Fruit fly (Drosophila melanogaster) S2 (cell line): Measurements from ENCODE around the gene schuy.
A peak's percentile ranks its signal among the peaks of the same experiment; 100 is the strongest.

Experiments used
- CG8478 ChIP-seq: fragments of >200 bp; optimal IDR thresholded peaks from 2 replicates; lab custom pipeline; 2018
- CTCF ChIP-seq, 2 experiments: fragments of >200 bp; optimal IDR thresholded peaks; 2 replicates each; lab custom pipeline; 2018

The schuy gene

DNA sequence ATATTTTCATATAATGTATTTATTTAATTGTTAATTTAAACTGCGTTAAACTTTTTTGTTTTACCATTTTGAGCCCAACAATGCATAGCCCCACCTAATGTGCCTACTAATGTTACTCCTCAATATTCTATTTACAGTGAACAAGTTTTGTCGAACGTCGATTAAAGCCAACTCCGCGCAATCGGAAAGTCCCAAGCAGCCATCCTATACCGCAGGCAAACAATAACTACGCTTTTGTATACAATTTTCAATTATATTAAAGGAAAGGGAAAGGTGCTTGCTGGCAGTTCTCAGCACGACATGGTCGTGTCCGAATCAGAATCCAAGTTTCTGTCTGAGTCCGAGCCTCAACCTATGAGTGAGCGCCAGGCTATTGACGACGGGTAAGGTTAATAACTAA, 4.5 kb upstream of the schuy start, which contains the start of gene CG17732:
CG17732 (plus strand) TSS at position 301 of the 400 bp plus-strand sequence.
- TF ChIP-seq CTCF (optimal IDR thresholded peaks at IDR 0.05; lab: Kevin White, UChicago) (no peak), CG8478 (no peak)

DNA sequence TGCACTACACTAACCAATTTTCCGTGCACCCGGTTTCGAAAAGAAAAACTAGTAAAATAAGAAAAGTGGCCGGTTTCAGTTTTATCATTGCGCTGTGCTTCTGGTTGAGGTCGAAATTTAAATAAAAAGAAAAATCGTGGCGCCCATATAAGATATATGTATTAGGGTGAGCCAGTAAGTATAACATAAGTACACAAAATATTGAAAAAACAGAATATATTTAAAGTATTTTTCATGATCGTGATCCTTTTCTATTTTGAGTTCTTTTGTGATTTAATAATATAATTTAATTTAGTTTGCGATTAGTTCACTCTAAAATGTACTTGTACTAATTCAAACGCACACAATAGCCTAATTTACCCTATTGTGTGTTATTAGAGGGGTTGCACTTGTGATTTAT, 3.0 kb downstream of the schuy start, which contains the start of gene Csas:
Csas (minus strand) TSS at position 101 of the 400 bp plus-strand sequence.
- TF ChIP-seq CTCF (optimal IDR thresholded peaks at IDR 0.05; lab: Kevin White, UChicago) (no peak), CG8478 (no peak)

DNA sequence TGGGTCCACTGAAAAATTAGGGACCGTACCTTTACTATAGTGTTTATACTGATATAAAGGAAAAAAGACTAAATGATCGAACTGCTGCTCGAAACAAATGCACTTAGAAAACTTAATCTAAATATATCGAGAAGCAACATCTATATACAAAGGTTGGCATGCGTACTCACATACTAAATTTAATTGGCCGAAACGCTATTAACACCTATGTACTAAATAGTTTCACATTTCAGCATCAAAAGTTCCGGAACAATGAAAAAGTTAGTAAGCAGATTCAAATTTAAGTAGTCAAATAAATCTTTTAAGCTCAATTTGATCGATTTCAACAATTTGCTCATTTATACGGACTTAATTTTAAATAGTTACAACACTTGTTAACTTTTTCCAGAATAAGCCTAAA, 5.2 kb downstream of the schuy start, which contains the start of gene fln:
fln (minus strand) TSS at position 101 of the 400 bp plus-strand sequence.
- TF ChIP-seq CTCF (optimal IDR thresholded peaks at IDR 0.05; lab: Kevin White, UChicago) (no peak), CG8478 (no peak)

DNA sequence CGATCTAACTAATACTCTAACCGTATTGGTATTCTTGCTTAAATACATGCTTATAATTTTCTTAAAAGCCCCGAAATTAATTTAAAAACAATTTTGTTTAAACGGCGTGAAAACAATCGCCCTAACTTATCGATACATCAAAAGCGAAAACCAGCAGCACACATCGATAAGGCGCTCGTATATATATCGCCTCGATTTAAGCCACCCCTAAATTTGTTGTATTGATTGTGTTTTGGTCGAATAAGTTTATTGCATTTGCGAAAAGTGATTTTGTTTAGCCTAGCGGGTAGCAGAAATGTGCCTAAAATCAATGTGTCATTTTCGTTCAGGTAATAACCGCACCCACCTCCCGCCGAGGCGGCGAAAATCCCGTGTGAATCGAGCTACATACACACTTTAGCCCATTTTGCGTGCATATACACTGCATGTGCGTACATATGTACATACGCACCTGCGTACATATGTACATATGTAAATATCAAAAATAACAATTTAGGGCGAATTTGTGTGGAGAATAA, 5.9 kb downstream of the schuy start, which contains the start of the genes CG7646 and Nca:
CG7646 (plus strand) TSS at position 174 of the 518 bp plus-strand sequence.
Nca (plus strand) TSS at position 174 of the 518 bp plus-strand sequence.
- no peak for TF ChIP-seq CG8478
- no peak for TF ChIP-seq CTCF (optimal IDR thresholded peaks at IDR 0.05; lab: Kevin White, UChicago)

DNA sequence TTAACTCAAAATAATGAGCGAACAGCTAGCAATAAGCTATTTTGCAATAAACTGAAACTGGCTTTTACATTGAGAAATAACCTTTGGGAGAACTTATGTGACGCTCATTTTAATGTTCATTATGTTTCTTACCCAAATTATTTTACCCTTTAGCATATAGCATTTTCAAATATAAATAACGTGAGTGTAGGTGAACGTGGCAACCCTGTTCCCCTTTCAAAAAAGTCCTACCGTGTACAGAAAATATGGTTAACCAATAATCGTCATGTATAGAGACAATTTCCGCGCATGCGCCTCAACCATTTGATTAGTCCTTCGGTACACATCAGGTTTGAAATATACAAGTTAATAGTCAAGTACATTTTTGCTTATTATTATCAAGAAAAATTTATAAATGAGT, 8.1 kb downstream of the schuy start:
- TF ChIP-seq CG8478 = no peak
- TF ChIP-seq CTCF (optimal IDR thresholded peaks at IDR 0.05; lab: Kevin White, UChicago) = no peak

DNA sequence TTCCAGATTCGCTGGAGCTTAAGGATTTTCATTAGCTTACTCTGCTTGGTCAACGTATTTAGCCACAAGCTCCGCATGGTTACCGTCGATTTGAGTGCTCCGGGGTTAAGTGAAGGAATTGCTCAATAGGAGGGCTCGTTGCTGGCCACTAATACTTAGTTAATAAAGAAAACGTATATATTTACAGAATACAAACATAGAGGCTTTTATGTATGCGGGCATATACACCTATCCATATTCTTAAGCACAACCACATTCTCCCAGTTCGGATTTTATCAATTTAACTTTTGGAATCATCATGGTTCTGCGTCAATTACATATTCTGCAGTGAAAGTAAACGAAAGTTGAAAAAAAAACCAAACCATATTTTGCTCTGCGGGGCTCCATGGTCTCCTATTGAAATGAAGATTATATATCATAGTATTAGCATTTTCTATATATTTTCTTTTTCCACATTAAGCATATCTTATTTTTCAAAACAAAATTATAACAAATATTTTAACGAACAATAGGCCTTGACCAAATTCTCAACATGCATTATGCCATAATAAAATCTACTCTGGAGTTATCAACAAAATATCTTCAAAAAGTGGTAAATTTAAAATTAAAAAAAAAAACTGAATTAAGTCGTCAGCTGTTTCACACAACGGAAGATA, 14.3 kb downstream of the schuy start, which contains the start of the genes Tom20 and Gabat:
Tom20 (plus strand) TSS at position 564 of the 656 bp plus-strand sequence.
Gabat (minus strand) TSS at position 606 of the 656 bp plus-strand sequence.
- TF ChIP-seq CTCF (optimal IDR thresholded peaks at IDR 0.05; lab: Kevin White, UChicago) (no peak), CG8478 (no peak)

DNA sequence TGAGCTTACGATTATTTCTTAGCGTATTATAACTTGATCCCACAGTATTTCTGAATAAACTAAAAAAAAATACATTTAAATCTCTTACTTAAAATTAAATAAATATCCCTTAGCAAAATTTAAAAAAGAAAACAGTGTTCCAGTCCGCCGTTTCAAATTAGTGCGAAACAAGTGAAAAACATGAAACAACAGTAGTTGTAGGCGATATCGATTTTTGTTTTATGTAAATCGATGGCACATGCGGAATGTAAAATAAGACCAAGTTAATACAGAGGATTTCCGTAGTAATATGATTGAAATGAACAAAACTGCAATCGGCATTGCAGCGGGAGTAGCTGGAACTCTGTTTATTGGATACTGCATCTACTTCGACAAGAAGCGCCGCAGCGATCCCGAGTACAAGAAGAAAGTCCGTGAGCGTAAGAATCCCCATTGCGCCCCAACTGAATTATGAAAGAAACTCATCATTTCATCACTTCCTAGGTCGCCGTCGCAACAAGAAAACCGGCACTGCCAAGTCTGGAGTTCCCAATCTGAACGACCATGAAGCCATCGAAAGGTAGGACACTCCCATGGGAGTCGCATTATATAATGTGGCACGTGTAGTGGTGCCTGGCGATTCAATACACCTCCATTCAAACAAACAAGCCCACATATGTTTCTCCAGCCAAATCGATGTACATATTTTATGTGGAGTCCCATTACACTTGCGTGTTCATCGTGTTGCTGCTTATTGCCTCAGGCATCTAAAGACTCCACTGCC, 15.2 kb downstream of the schuy start:
- TF ChIP-seq CTCF (optimal IDR thresholded peaks at IDR 0.05; lab: Kevin White, UChicago) = peak in 1 of 2 experiments; percentile 41
- TF ChIP-seq CG8478 = no peak

DNA sequence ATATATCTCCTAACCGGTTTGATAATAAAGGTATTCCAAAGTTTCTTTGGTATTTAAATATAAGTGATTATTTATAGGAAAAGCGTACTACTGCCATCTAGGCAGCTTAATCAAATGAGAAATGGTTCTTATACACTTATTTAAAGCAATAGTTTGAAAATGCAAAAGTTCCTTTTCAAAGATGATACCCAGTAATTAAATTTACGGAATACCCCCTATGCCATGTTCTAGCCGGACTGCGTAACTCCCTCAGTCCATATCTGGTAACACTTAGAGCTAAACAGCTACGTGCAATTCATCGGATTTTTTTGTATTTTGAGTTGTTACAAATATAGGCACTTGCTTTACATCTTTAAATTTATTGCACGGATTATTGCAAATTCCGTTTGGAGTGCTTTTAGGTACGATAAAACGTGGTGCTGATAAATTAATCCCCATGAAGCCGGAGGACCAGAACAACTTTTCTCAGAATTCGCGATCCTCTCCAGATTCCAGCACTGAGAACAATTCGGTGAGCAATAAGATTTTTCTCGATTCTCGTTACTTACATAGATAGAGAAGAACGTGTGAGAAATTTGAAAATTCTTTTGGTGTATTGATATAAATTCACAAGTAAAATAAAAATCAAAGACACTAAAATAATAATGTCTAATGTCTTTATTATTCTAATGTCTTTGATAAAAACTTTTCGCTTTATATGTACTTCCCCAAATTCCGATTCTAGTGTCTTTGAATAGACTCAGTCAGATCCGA, 16.8 kb downstream of the schuy start, which contains the start of gene CG7668:
CG7668 (plus strand) TSS at position 255 of the 753 bp plus-strand sequence.
- no peak for TF ChIP-seq CTCF (optimal IDR thresholded peaks at IDR 0.05; lab: Kevin White, UChicago)
- TF ChIP-seq CG8478 = no peak

DNA sequence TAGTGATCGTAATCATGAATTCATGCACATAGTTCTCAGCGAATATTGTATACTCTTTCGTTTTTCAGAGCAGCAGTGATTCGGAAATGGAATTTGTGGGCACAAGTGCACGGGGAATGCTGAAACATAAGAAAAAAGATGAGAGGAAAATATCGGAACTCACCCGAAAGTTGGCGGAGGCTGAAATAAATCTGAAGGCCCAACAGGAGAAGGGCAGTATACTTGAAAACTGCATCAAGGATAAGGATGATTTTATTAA, 17.3 kb downstream of the schuy start:
- TF ChIP-seq CTCF (optimal IDR thresholded peaks at IDR 0.05; lab: Kevin White, UChicago) = no peak
- TF ChIP-seq CG8478 = no peak

DNA sequence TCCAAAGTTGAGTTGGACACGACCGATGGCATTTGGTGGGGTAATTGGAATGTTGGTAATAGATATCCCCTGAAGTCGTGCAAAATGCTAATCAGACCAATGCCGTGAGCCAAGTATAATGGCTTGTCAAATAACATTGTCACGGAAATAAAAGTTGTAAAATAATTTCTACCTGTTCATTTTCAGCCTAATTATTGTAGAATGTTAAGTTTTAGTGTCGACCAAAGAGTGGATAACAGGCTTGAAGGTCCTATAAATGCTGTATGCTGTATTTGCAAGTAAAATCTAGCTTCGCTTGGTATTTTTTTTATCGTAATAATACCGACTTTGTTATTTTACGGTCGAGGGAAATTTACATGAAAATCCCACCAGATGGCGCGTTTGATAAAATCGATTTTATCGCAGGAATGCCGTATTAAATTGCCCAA, 18.6 kb downstream of the schuy start:
- TF ChIP-seq CTCF (optimal IDR thresholded peaks at IDR 0.05; lab: Kevin White, UChicago) (peak; percentile 86 to 88), CG8478 (no peak)

DNA sequence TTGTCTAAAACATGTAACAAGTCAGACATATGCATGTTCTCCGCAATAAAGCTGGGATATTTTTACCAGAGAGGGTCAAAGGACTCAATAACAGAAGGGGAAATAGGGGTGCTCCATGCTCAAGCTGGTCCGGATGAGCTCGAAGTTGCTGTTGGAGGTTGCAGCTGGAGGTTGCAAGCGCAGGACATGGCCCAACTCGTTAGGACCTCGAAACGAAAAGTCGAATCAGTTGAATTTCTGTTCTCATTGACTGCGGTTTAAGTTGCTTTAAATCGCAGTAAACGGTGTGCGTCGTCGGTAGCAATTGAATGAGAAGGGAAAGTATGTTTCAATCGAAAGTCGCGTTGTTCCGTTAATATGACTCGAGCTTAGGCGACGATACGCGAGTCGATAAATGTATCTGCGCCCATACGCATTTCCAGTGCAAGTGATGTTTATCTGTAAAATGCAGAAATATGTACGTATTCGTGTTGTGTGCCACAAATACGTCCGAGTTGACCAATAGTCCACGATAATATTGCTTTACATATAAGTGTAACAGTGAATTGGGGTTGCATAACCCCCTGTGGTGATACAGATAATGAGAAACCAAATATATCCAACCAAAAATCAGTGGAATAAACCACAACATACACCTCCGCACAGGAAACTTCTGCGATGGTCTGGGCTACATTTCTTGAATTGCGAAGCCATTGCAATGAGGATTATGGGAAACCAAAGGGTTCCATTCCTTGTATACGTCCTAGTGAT, 19.3 kb downstream of the schuy start, which contains the start of gene kug:
kug (plus strand) TSS at position 269 of the 750 bp plus-strand sequence.
- TF ChIP-seq CTCF (optimal IDR thresholded peaks at IDR 0.05; lab: Kevin White, UChicago) (peak in 1 of 2 experiments; percentile 40), CG8478 (no peak)

DNA sequence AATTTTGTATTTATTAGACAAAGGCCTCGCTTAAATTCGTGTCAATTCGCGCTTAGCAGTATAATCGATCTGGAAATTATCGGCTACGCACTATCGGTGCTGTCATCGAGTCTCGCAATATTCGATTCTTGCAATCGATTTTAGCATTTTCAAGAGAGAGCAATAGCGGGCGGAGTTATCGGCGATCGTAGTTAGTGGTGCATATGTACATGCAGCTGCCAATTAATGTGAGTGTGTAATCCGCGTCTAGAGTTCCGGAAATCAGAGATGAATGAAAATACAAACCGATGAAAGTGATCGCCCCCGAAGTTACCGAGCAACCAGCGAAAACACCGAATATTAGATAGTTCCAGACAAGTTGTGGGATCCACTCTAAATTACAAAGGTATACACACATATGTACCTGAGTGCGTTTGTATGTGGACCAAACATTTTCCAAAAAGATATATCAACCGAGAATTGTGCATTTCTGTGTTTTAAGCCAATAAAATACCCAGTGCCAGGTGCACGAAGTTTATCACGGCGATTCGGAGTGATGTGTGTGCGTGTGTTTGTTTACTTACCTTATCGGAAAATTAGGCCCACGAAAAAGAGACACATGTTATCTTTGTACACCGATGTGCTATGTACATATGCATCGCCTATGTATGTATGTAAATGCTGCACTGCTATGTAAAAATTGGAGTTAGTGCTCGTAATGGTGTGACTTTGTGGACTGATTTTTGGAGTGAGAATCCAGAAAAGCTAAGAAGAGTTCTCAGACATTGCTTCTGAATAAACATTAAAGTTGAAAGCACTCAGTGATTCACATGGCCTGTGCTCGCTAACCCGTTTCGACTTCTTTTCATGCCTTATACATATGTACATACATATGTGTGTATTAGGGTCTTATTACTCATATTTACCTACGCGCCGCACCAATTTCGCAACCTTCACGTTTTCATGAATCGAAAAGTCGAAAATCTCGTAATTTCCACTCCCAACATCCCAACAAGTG, 20.7 kb downstream of the schuy start:
- TF ChIP-seq CTCF (optimal IDR thresholded peaks at IDR 0.05; lab: Kevin White, UChicago) = peak; percentile 20 to 27
- TF ChIP-seq CG8478 = no peak

DNA sequence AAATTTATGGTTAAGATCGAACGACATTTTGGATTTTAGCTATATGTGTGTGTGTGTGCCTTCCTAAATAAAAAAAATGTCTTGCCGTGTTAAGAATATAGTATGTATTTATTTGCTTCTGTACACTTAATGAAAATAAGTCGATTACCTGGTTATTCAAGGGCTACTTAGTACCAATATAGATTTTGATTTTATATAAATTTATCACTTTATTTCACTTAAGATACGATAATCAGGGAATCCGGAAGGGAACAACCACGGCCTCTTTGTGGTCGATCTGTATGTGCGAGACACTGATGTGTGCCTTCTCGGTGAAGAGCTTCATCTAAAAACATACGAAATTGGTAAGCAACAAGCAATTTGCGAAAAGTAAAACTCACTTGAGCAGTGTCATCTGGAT, 41.8 kb downstream of the schuy start, which contains the start of gene CG14183:
CG14183 (minus strand) TSS at position 101 of the 400 bp plus-strand sequence.
- TF ChIP-seq CTCF (optimal IDR thresholded peaks at IDR 0.05; lab: Kevin White, UChicago) (no peak), CG8478 (no peak)
